Fruit fly (Drosophila melanogaster) S2 (cell line): ENCODE results near the gene RpS12.

Source experiments
- CG8478 ChIP-seq: fragments of >200 bp; optimal IDR thresholded peaks from 2 replicates; lab custom pipeline; 2018
- CTCF ChIP-seq, 2 experiments: fragments of >200 bp; optimal IDR thresholded peaks; 2 replicates each; lab custom pipeline; 2018

The RpS12 gene

DNA sequence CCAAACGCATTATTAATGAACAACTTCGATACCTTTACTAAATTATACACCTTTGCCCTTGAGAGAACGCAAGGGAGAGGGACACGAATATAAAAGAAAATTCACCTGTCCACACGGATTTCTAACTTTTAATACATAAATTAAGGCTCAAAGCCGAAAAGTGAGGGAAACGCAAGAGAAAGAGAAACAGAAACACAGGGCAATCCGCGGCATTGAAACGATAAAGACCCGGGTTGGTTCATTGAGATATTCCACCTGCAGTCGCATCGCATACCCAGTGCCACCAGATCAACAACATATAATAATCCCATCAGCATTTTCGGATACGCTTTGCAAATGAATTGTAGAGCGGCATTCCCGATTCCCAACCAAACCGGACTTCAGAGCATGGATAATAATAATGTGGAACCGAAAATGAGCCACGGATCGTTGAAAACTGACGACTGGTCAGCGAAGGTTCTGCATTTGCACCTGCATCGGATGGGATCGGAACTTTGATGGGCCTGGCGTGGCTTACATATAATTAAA, 27.6 kb downstream of the RpS12 start:
- TF ChIP-seq CG8478 (lab: Kevin White, UChicago) (no peak), CTCF (optimal IDR thresholded peaks at IDR 0.05; lab: Kevin White, UChicago) (no peak)

DNA sequence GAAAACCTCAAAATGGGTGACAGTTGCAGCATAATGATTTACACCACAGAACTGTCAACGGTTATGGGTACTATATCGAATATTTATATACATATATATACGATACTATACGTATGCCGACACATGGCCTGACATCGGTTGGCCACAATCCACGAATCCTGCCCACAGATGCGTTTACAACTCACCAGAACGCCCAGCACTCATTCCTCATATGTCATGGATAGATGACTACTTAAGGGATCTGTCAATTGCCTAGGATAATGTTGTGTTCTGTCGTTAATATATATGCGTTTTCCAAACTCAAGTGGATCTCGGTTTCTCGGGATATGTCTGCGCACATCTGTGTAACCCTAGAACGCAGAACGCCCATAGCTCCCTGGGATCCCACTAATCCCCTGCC, 35.3 kb downstream of the RpS12 start:
- TF ChIP-seq CG8478 (lab: Kevin White, UChicago) = no peak
- no peak for TF ChIP-seq CTCF (optimal IDR thresholded peaks at IDR 0.05; lab: Kevin White, UChicago)

DNA sequence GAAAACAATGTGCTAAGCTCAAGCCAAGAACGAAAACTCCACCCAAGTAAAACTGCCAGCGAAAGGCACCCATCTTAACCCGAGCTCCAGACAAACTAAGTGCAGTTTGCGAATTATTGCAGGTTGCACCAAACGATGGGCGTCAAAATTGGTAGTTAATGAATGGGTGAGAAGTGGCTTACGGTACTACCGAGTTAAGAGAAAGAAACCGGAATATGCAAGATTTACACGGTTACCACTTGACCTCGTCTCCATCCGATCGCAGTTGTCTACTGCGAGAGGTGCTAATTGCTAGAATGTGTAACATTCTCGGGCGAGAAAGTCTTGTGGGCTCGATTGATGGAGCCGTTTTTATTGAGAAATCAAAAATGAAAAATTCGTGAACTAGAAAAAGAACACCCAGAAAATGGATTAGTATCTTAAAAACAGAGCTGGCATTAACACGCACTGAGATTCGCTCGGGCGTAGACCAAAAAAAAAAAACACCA, 38.2 kb downstream of the RpS12 start, which contains the start of the genes CG14115 and CG34428:
TSS of gene CG14115 (minus strand) at position 101 of the 488 bp plus-strand sequence.
TSS of gene CG34428 (plus strand) at position 438 of the 488 bp plus-strand sequence.
- TF ChIP-seq CTCF (optimal IDR thresholded peaks at IDR 0.05; lab: Kevin White, UChicago) (no peak), CG8478 (lab: Kevin White, UChicago) (no peak)

DNA sequence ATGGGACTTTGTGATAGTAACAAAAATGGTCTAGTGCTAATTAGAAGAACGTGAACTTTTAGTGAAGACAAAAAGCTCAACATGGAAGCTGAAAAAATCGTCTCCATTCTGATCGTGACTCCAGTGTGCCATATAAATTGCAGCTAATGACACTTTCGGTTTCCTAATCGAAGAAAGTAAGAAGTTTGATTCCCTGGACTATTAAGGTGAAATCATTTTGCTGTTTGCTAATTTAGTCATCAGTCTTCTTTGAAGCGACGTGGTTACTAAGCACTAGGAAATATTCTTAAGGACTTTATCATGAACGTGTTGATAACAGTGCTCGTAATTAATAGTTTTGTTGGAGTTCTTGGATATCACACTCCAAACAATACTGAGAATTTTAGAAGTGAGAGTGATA, 39.6 kb downstream of the RpS12 start, which contains the start of gene CG34429:
TSS of gene CG34429 (plus strand) at position 301 of the 400 bp plus-strand sequence.
- TF ChIP-seq CTCF (optimal IDR thresholded peaks at IDR 0.05; lab: Kevin White, UChicago) (no peak), CG8478 (lab: Kevin White, UChicago) (no peak)

DNA sequence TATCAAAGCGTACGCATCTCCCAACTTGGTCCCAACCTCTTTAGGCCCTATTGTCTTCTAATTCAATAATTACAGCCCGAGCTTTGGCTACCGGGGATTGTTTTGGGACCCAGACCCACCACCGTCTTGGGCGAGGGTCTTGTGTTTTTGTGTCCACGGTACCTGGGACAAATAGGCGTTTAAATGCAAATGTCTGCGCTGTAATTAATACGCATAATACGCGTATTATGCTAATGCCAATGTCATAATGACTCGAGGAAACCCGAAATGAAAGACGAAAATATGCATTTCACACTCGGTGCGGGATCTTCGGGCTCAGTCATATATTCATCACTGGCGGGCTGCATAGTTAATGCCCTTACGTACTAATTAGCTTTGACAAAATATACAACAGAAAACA, 41.2 kb downstream of the RpS12 start:
- no peak for TF ChIP-seq CTCF (optimal IDR thresholded peaks at IDR 0.05; lab: Kevin White, UChicago)
- TF ChIP-seq CG8478 (lab: Kevin White, UChicago) = no peak

DNA sequence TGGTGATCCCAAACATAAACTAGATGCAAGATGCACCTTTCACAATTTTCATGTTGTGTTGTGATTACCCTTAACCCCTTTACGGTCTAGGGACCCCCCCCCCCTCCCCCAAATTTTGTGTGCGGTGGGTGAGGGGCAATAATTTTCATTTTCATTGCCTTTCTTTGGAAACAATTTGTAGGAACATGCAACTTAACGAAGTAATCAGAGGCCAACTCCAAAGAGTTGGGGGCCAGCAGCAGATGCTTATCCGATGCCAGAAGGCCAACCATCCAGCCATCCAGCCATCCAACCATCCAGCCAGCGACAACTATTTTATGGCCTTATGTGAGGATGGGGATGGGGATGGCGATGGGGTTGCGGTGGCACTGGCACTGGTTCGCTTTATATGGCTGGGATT, 41.8 kb downstream of the RpS12 start:
- no peak for TF ChIP-seq CTCF (optimal IDR thresholded peaks at IDR 0.05; lab: Kevin White, UChicago)
- TF ChIP-seq CG8478 (lab: Kevin White, UChicago) = no peak

DNA sequence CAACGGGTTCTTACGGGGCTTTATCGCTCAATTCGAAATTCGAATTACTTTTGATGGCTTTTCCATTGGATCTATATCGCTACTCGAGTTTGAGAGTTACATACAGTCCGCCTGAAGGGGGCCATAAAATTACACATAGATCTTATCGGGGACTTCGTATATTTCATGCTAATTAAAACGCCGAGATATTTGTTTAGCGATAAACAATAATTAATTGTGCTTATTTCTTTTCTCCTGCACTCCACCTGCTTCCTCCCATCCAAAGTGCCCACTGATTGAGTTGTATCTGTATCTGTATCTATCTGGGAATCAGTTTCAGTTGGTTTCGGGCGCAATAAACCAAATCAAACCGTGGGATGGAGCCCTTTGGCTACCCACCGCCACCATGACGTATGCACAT, 42.5 kb downstream of the RpS12 start:
- no peak for TF ChIP-seq CTCF (optimal IDR thresholded peaks at IDR 0.05; lab: Kevin White, UChicago)
- no peak for TF ChIP-seq CG8478 (lab: Kevin White, UChicago)

DNA sequence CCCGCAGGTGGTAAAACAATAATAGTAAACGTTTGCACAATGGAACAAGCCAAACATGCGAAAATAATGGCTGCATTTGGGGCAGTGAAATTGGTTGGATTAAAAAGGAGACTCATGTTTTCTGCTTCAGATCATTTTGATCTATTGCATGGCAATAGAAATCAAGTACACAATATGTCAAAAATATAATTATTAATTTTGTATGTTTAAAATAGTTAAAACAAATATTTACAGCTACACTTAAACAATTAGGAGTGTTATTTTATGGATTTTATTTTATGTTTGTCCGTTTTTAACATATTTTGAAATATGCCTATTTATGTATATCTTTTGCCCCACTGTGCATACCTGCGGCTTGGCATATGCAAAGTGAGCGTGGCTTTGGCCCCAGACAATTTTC, 43.1 kb downstream of the RpS12 start:
- no peak for TF ChIP-seq CTCF (optimal IDR thresholded peaks at IDR 0.05; lab: Kevin White, UChicago)
- no peak for TF ChIP-seq CG8478 (lab: Kevin White, UChicago)

DNA sequence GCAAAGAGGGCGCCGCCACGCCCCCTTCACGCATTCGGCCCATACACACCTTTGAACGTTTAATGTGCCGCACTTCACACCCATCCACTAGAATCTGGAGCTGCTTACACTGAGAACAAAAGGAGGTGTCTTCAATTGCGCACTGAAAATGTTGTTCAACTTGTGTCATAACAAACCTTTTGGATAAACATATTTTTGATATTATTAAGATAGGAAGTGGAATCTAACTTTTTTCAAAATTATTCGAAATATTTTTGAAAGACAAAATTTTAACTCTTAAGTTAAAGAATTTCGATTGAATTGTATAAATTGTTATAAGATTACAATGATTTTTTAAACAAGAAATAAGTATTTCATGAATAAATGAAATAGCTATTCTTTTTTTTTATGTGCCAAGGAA, 45.1 kb downstream of the RpS12 start:
- TF ChIP-seq CG8478 (lab: Kevin White, UChicago) (no peak), CTCF (optimal IDR thresholded peaks at IDR 0.05; lab: Kevin White, UChicago) (no peak)

DNA sequence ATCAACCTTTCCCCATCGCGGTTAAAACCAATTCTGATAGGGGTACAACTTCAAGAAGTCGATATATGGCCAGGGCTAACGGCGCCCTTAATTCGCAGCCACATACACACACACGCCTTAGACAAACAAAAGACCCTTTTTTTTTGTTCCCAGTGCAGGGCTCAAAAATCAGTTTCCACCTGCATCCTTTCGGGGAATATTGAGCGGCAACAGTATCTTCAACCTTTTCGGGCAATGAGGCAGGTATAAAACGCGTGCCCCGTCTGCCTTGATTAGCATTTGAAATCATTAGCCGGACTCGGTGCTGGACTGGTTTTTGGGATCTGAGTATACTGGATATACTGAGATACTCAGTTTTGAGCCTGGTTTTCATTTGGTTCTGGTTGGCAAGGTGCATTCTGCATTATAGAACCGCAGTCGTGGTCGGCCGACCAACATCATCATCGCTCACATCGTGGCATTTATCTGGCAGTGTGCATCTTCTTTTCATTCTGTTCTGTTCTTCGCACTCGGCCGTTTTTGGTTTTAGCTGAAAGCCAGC, 51.0 kb downstream of the RpS12 start:
- no peak for TF ChIP-seq CG8478 (lab: Kevin White, UChicago)
- no peak for TF ChIP-seq CTCF (optimal IDR thresholded peaks at IDR 0.05; lab: Kevin White, UChicago)
